Fruit fly (Drosophila melanogaster) Kc167 (cell line): ENCODE data around the gene CG34251.

ENCODE experiments used
- Myc ChIP-seq: fragments of >200 bp; optimal IDR thresholded peaks from 2 replicates; lab custom pipeline; 2017; ENCODE audit warnings: missing external identifiers
- h ChIP-seq: fragments of >200 bp; optimal IDR thresholded peaks from 3 replicates; lab custom pipeline; 2018; ENCODE audit warnings: missing external identifiers
- insv ChIP-seq: fragments of >200 bp; optimal IDR thresholded peaks from 3 replicates; lab custom pipeline; 2018; ENCODE audit warnings: missing external identifiers
- psq ChIP-seq: fragments of >200 bp; optimal IDR thresholded peaks from 2 replicates; lab custom pipeline; 2017; ENCODE audit warnings: missing external identifiers
- ttk ChIP-seq: sonication (Bioruptor generic); optimal IDR thresholded peaks from 2 replicates; lab custom pipeline; 2017; ENCODE audit warnings: missing external identifiers

- no peak for TF ChIP-seq h (lab: Kevin White, UChicago)
- TF ChIP-seq psq (lab: Kevin White, UChicago): no peak
- TF ChIP-seq insv (lab: Kevin White, UChicago): no peak
- TF ChIP-seq ttk (lab: Kevin White, UChicago): no peak
- TF ChIP-seq Myc (lab: Kevin White, UChicago): no peak
These were observed 48.5 kb upstream of the CG34251 start for dm6 chr3L:17622935-17623334.
